Fruit fly (Drosophila melanogaster) whole organism, prepupa: Measurements from ENCODE around the gene CG7369.

Experiments used
- CG9139 ChIP-seq: fragments of 200-800 bp; sonication (Bioruptor generic); optimal IDR thresholded peaks from 3 replicates; lab custom pipeline; 2017; ENCODE audit warnings: missing biosample characterization, mild to moderate bottlenecking, missing genetic modification characterization
- Gug ChIP-seq: fragments of 200-800 bp; sonication (Bioruptor generic); IDR thresholded peaks from 2 replicates; pipeline ENCODE4 v1.3.6; 2022; ENCODE audit warnings: missing biosample characterization, missing genetic modification characterization
- Hr4 ChIP-seq: fragments of 200-800 bp; sonication (Bioruptor generic); optimal IDR thresholded peaks from 3 replicates; lab custom pipeline; 2016; ENCODE audit warnings: missing biosample characterization, missing genetic modification characterization
- Sox14 ChIP-seq: fragments of 200-800 bp; sonication (Bioruptor generic); optimal IDR thresholded peaks from 3 replicates; lab custom pipeline; 2016; ENCODE audit warnings: missing biosample characterization, missing genetic modification characterization
- fd59A ChIP-seq: fragments of 200-800 bp; sonication (Bioruptor generic); optimal IDR thresholded peaks from 2 replicates; lab custom pipeline; 2017; ENCODE audit warnings: missing biosample characterization, mild to moderate bottlenecking, missing genetic modification characterization, missing genetic modification reagents
- pdm3 ChIP-seq: fragments of 200-800 bp; sonication (Bioruptor generic); optimal IDR thresholded peaks from 3 replicates; lab custom pipeline; 2016; ENCODE audit warnings: missing biosample characterization, missing genetic modification characterization
- salr ChIP-seq, 2 experiments: fragments of 200-800 bp; sonication (Bioruptor generic); optimal IDR thresholded peaks; 3 replicates each; lab custom pipeline; 2016 to 2018; ENCODE audit warnings: missing biosample characterization in 2 of 2, missing genetic modification characterization in 2 of 2, mild to moderate bottlenecking in 1 of 2
- svp ChIP-seq: fragments of 200-800 bp; sonication (Bioruptor generic); peaks from one replicate; lab custom pipeline; 2016; ENCODE audit warnings: missing biosample characterization, missing genetic modification characterization
- vri ChIP-seq: fragments of 200-800 bp; sonication (Bioruptor generic); optimal IDR thresholded peaks from 3 replicates; lab custom pipeline; 2016; ENCODE audit warnings: missing biosample characterization, mild to moderate bottlenecking, missing genetic modification characterization

dm6 chr3L:22695653-22696052 lies 45.9 kb upstream of the CG7369 start, which contains the start of gene CG14452:
- TF ChIP-seq CG9139 (no peak), Sox14 (no peak), vri (GFP tag; lab: Kevin White, UChicago) (no peak), pdm3 (GFP tag; lab: Kevin White, UChicago) (no peak), Gug (GFP tag; lab: Robert Waterston, UW) (no peak), salr (GFP tag; optimal IDR thresholded peaks at IDR 0.05; lab: Kevin White, UChicago) (no peak), fd59A (GFP tag; lab: Kevin White, UChicago) (no peak), svp (GFP tag; lab: Kevin White, UChicago) (no peak), Hr4 (GFP tag; lab: Kevin White, UChicago) (no peak)
